Fruit fly (Drosophila melanogaster) whole organism, embryonic: Measurements from ENCODE around the gene Drs.

Experiments used
- Asciz ChIP-seq: fragments of 200-800 bp; sonication (Bioruptor generic); optimal IDR thresholded peaks from 2 replicates; lab custom pipeline; 2017; ENCODE audit warnings: missing biosample characterization, mild to moderate bottlenecking, missing genetic modification characterization, missing genetic modification reagents
- BtbVII ChIP-seq: fragments of 200-800 bp; sonication (Bioruptor generic); optimal IDR thresholded peaks from 3 replicates; lab custom pipeline; 2017; ENCODE audit warnings: missing biosample characterization, mild to moderate bottlenecking, missing genetic modification characterization
- CG10321 ChIP-seq: fragments of 200-800 bp; sonication (Bioruptor generic); IDR thresholded peaks from 2 replicates; pipeline ENCODE4 v1.3.6; 2022; ENCODE audit warnings: missing biosample characterization, missing genetic modification characterization
- CG10431 ChIP-seq: fragments of 200-800 bp; sonication (Bioruptor generic); optimal IDR thresholded peaks from 3 replicates; lab custom pipeline; 2018; ENCODE audit warnings: missing biosample characterization, mild to moderate bottlenecking, missing genetic modification characterization
- CG10462 ChIP-seq: fragments of 200-800 bp; sonication (Bioruptor generic); optimal IDR thresholded peaks from 2 replicates; lab custom pipeline; 2016; ENCODE audit warnings: missing biosample characterization, missing genetic modification characterization
- CG10543 ChIP-seq: fragments of 200-800 bp; sonication (Bioruptor generic); optimal IDR thresholded peaks from 3 replicates; lab custom pipeline; 2017; ENCODE audit warnings: missing biosample characterization, mild to moderate bottlenecking, missing genetic modification characterization, moderate library complexity
- CG10979 ChIP-seq: fragments of 200-800 bp; sonication (Bioruptor generic); optimal IDR thresholded peaks from 2 replicates; lab custom pipeline; 2018; ENCODE audit warnings: missing biosample characterization, mild to moderate bottlenecking, missing genetic modification characterization, moderate library complexity
- CG12744 ChIP-seq: fragments of 200-800 bp; sonication (Bioruptor generic); optimal IDR thresholded peaks from 2 replicates; lab custom pipeline; 2016; ENCODE audit warnings: missing biosample characterization, missing genetic modification characterization
- CG17359 ChIP-seq: fragments of 200-800 bp; sonication (Bioruptor generic); optimal IDR thresholded peaks from 3 replicates; lab custom pipeline; 2018; ENCODE audit warnings: missing biosample characterization, mild to moderate bottlenecking, missing genetic modification characterization, moderate library complexity
- CG1792 ChIP-seq: fragments of 200-800 bp; sonication (Bioruptor generic); optimal IDR thresholded peaks from 2 replicates; lab custom pipeline; 2016; ENCODE audit warnings: missing biosample characterization, missing genetic modification characterization
- CG18599 ChIP-seq: fragments of 200-800 bp; sonication (Bioruptor generic); optimal IDR thresholded peaks from 3 replicates; lab custom pipeline; 2017; ENCODE audit warnings: missing biosample characterization, missing genetic modification characterization, mild to moderate bottlenecking, moderate library complexity, missing genetic modification reagents
- CG2678 ChIP-seq: fragments of 200-800 bp; sonication (Bioruptor generic); optimal IDR thresholded peaks from 3 replicates; lab custom pipeline; 2019; ENCODE audit warnings: missing biosample characterization, mild to moderate bottlenecking, missing genetic modification characterization, moderate library complexity
- CG34376 ChIP-seq: fragments of 200-800 bp; sonication (Bioruptor generic); optimal IDR thresholded peaks from 2 replicates; lab custom pipeline; 2018; ENCODE audit warnings: missing biosample characterization, mild to moderate bottlenecking, missing genetic modification characterization
- CG6683 ChIP-seq: fragments of 200-800 bp; sonication (Bioruptor generic); optimal IDR thresholded peaks from 2 replicates; lab custom pipeline; 2017; ENCODE audit warnings: missing biosample characterization, mild to moderate bottlenecking, missing genetic modification characterization, missing genetic modification reagents
- CG9817 ChIP-seq: fragments of 200-800 bp; sonication (Bioruptor generic); optimal IDR thresholded peaks from 2 replicates; lab custom pipeline; 2018; ENCODE audit warnings: missing biosample characterization, mild to moderate bottlenecking, missing genetic modification characterization, moderate library complexity
- Deaf1 ChIP-seq: fragments of 200-800 bp; optimal IDR thresholded peaks from 3 replicates; lab custom pipeline; 2019; ENCODE audit warnings: missing biosample characterization, mild to moderate bottlenecking, missing genetic modification characterization, moderate library complexity
- Elba2 ChIP-seq: fragments of 200-800 bp; sonication (Bioruptor generic); optimal IDR thresholded peaks from 3 replicates; lab custom pipeline; 2016; ENCODE audit warnings: missing biosample characterization, missing genetic modification characterization
- Fer1 ChIP-seq: fragments of 200-800 bp; sonication (Bioruptor generic); optimal IDR thresholded peaks from 2 replicates; lab custom pipeline; 2017; ENCODE audit warnings: missing biosample characterization, mild to moderate bottlenecking, missing genetic modification characterization
- GATAe ChIP-seq: fragments of 200-800 bp; sonication (Bioruptor generic); conservative IDR thresholded peaks from 2 replicates; pipeline ENCODE4 v1.3.6; 2022; ENCODE audit warnings: missing biosample characterization, missing genetic modification characterization
- HmgD ChIP-seq: fragments of 200-800 bp; sonication (Bioruptor generic); optimal IDR thresholded peaks from 3 replicates; lab custom pipeline; 2016; ENCODE audit warnings: missing biosample characterization, missing genetic modification characterization
- Med ChIP-seq: fragments of 200-800 bp; sonication (Bioruptor generic); peaks from one replicate; lab custom pipeline; 2016; ENCODE audit warnings: missing biosample characterization, missing genetic modification characterization, mild to moderate bottlenecking, inconsistent platforms, moderate library complexity
- Nf-YC ChIP-seq: fragments of 200-800 bp; optimal IDR thresholded peaks from 3 replicates; lab custom pipeline; 2019; ENCODE audit warnings: missing biosample characterization, mild to moderate bottlenecking, missing genetic modification characterization, moderate library complexity
- caup ChIP-seq: fragments of 200-800 bp; sonication (Bioruptor generic); optimal IDR thresholded peaks from 3 replicates; lab custom pipeline; 2017; ENCODE audit warnings: missing biosample characterization, mild to moderate bottlenecking, missing genetic modification characterization, moderate library complexity; ENCODE audit not compliant: severe bottlenecking
- crp ChIP-seq, 2 experiments: fragments of 200-800 bp; sonication (Bioruptor generic); optimal IDR thresholded peaks; 2 replicates in 1 of 2; 3 replicates in 1 of 2; lab custom pipeline; 2017; ENCODE audit warnings: missing biosample characterization in 2 of 2, missing genetic modification characterization in 2 of 2, mild to moderate bottlenecking in 1 of 2, moderate library complexity in 1 of 2
- cwo ChIP-seq: fragments of 200-800 bp; sonication (Bioruptor generic); optimal IDR thresholded peaks from 3 replicates; lab custom pipeline; 2017; ENCODE audit warnings: missing biosample characterization, missing genetic modification characterization, mild to moderate bottlenecking, moderate library complexity, missing genetic modification reagents
- dysf ChIP-seq: fragments of 200-800 bp; sonication (Bioruptor generic); IDR thresholded peaks from 3 replicates; pipeline ENCODE4 v1.3.6; 2022; ENCODE audit warnings: missing biosample characterization, missing genetic modification characterization
- en ChIP-seq: fragments of 200-800 bp; sonication (Bioruptor generic); optimal IDR thresholded peaks from 2 replicates; lab custom pipeline; 2016; ENCODE audit warnings: missing biosample characterization, missing genetic modification characterization
- exex ChIP-seq: fragments of 200-800 bp; sonication (Bioruptor generic); optimal IDR thresholded peaks from 4 replicates; lab custom pipeline; 2018; ENCODE audit warnings: missing biosample characterization, mild to moderate bottlenecking, missing genetic modification characterization, moderate library complexity
- grn ChIP-seq: fragments of 200-800 bp; sonication (Bioruptor generic); optimal IDR thresholded peaks from 3 replicates; lab custom pipeline; 2017; ENCODE audit warnings: missing biosample characterization, missing genetic modification characterization
- gsb-n ChIP-seq: fragments of 200-800 bp; sonication (Bioruptor generic); optimal IDR thresholded peaks from 3 replicates; lab custom pipeline; 2018; ENCODE audit warnings: missing biosample characterization, mild to moderate bottlenecking, missing genetic modification characterization
- knrl ChIP-seq: fragments of 200-800 bp; sonication (Bioruptor generic); IDR thresholded peaks from 3 replicates; pipeline ENCODE4 v1.3.6; 2022; ENCODE audit warnings: missing biosample characterization, missing genetic modification characterization; ENCODE audit not compliant: partially characterized antibody
- lab ChIP-seq: fragments of 200-800 bp; sonication (Bioruptor generic); optimal IDR thresholded peaks from 3 replicates; lab custom pipeline; 2017; ENCODE audit warnings: missing biosample characterization, missing genetic modification characterization, mild to moderate bottlenecking, moderate library complexity, missing genetic modification reagents
- lilli ChIP-seq: fragments of 200-800 bp; sonication (Bioruptor generic); optimal IDR thresholded peaks from 3 replicates; lab custom pipeline; 2016; ENCODE audit warnings: missing biosample characterization, missing genetic modification characterization
- mirr ChIP-seq: fragments of 200-800 bp; sonication (Bioruptor generic); optimal IDR thresholded peaks from 3 replicates; lab custom pipeline; 2018; ENCODE audit warnings: missing biosample characterization, mild to moderate bottlenecking, missing genetic modification characterization
- oc ChIP-seq: fragments of 200-800 bp; sonication (Bioruptor generic); optimal IDR thresholded peaks from 2 replicates; lab custom pipeline; 2018; ENCODE audit warnings: missing biosample characterization, mild to moderate bottlenecking, missing genetic modification characterization, moderate library complexity
- pnt ChIP-seq: fragments of 200-800 bp; sonication (Bioruptor generic); optimal IDR thresholded peaks from 3 replicates; lab custom pipeline; 2016; ENCODE audit warnings: missing biosample characterization, missing genetic modification characterization
- sd ChIP-seq: fragments of 200-800 bp; sonication (Bioruptor generic); optimal IDR thresholded peaks from 3 replicates; lab custom pipeline; 2018; ENCODE audit warnings: missing biosample characterization, mild to moderate bottlenecking, missing genetic modification characterization, moderate library complexity
- seq ChIP-seq: fragments of 200-800 bp; sonication (Bioruptor generic); IDR thresholded peaks from 2 replicates; pipeline ENCODE4 v1.3.6; 2022; ENCODE audit warnings: missing biosample characterization, missing genetic modification characterization
- shn ChIP-seq: fragments of 200-800 bp; sonication (Bioruptor generic); optimal IDR thresholded peaks from 3 replicates; lab custom pipeline; 2016; ENCODE audit warnings: missing biosample characterization, missing genetic modification characterization
- sim ChIP-seq: fragments of 200-800 bp; sonication (Bioruptor generic); IDR thresholded peaks from 2 replicates; pipeline ENCODE4 v1.3.6; 2022; ENCODE audit warnings: missing biosample characterization, missing genetic modification characterization
- sima ChIP-seq: fragments of 200-800 bp; sonication (Bioruptor generic); optimal IDR thresholded peaks from 2 replicates; lab custom pipeline; 2016; ENCODE audit warnings: missing biosample characterization, missing genetic modification characterization
- tin ChIP-seq: fragments of 200-800 bp; sonication (Bioruptor generic); optimal IDR thresholded peaks from 3 replicates; lab custom pipeline; 2016; ENCODE audit warnings: missing biosample characterization, missing genetic modification characterization
- trem ChIP-seq: fragments of 200-800 bp; optimal IDR thresholded peaks from 3 replicates; lab custom pipeline; 2019; ENCODE audit warnings: missing biosample characterization, mild to moderate bottlenecking, missing genetic modification characterization, moderate library complexity
- twi ChIP-seq: fragments of 200-800 bp; optimal IDR thresholded peaks from 2 replicates; lab custom pipeline; 2019; ENCODE audit warnings: missing biosample characterization, mild to moderate bottlenecking, missing genetic modification characterization, moderate library complexity

Gene Drs

DNA sequence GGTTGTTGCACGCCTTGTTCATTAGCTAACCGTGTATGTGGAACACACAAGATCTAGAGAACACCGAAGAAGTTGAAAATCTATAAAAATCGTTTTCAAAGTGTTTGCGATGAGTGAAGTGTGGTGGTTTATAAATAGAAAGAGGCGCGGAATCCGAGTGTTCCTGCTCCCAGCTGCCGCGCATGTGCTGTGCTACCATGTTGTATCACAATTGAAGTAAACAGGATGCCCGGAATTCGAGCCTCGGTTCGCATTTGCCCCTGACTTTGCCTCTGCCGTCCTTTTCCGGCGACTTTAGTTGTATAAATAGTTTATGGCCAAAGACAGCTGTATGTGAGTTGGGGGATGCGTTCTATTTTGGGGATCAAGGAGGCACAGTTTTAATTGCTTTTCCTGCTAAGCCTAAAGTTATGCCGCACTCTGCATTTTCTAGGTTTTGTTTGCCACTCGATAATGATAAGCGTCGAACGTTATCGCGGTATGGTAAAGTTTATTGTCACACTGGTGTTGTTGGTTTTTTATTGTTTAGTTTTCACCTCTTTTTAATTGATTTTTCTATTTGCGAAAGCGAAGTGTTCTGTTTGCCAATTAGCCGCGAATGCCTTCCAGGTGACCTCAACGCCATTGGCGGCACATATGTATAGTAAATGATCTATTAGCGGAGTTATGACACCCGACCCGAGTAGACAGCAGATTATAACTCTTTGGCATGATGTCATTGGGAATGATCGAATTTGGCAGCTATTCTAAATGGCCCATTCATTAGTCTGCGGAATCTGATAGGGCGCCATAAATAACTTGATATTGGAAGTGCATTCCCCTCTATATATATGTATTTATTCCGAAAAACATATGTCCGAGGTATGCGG lies 20.2 kb upstream of the Drs start (continued):
- TF ChIP-seq Nf-YC (tag; lab: Kevin White, UChicago) (peak; percentile 69), gsb-n (no peak), CG10543 (peak; percentile 48), twi (tag; lab: Kevin White, UChicago) (peak; percentile 95), crp (GFP tag; optimal IDR thresholded peaks at IDR 0.05; lab: Kevin White, UChicago) (no peak), cwo (GFP tag; lab: Kevin White, UChicago) (no peak), seq (GFP tag; lab: Robert Waterston, UW) (no peak), caup (GFP tag; lab: Kevin White, UChicago) (no peak), HmgD (GFP tag; lab: Kevin White, UChicago) (no peak), Fer1 (GFP tag; lab: Kevin White, UChicago) (peak; percentile 17), knrl (GFP tag; lab: Robert Waterston, UW) (no peak), Deaf1 (tag; lab: Kevin White, UChicago) (no peak), CG17359 (tag; lab: Kevin White, UChicago) (no peak), sima (GFP tag; lab: Kevin White, UChicago) (no peak), GATAe (GFP tag; lab: Robert Waterston, UW) (peak; percentile 53), CG9817 (tag; lab: Kevin White, UChicago) (no peak), sd (tag; lab: Kevin White, UChicago) (peak; percentile 96), CG10979 (no peak), CG18599 (GFP tag; lab: Kevin White, UChicago) (no peak)

DNA sequence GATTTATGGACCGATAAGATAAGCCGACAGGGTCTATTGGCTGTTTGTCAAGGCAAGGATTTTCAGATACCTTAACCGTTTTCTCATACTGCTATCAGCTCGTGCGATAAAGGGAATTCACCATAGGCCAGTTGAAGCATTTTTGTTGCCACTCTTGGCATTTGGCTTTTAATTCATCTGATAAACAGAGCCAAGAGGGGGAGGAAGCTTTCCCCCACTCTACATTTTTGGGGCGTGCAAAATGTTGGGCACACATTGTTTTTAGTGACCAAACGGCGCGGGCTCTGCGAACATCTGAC lies 19.6 kb upstream of the Drs start:
- TF ChIP-seq mirr (peak; percentile 62), Elba2 (GFP tag; lab: Kevin White, UChicago) (no peak), CG10543 (peak; percentile 8), CG34376 (peak; percentile 94), CG1792 (GFP tag; lab: Kevin White, UChicago) (no peak), CG12744 (no peak), tin (GFP tag; lab: Kevin White, UChicago) (no peak), grn (GFP tag; lab: Kevin White, UChicago) (peak; percentile 61), exex (tag; lab: Kevin White, UChicago) (peak; percentile 87), Asciz (no peak), CG2678 (no peak), shn (no peak), pnt (GFP tag; lab: Kevin White, UChicago) (no peak), en (GFP tag; lab: Kevin White, UChicago) (no peak), CG10431 (GFP tag; lab: Kevin White, UChicago) (no peak), lilli (GFP tag; lab: Kevin White, UChicago) (no peak), dysf (GFP tag; lab: Robert Waterston, UW) (no peak), BtbVII (GFP tag; lab: Kevin White, UChicago) (peak; percentile 30), CG6683 (GFP tag; lab: Kevin White, UChicago) (no peak), CG10462 (GFP tag; lab: Kevin White, UChicago) (no peak), lab (peak; percentile 5), CG10321 (GFP tag; lab: Robert Waterston, UW) (no peak), Med (peak; percentile 20), trem (tag; lab: Kevin White, UChicago) (no peak), Nf-YC (tag; lab: Kevin White, UChicago) (peak; percentile 8), GATAe (GFP tag; lab: Robert Waterston, UW) (peak; percentile 72), oc (tag; lab: Kevin White, UChicago) (no peak), sim (no peak)
- TF ChIP-seq, all 482 proteins: peak for 10
